Worm (Caenorhabditis elegans): ENCODE results near the gene F53C3.4.

Gene F53C3.4

ce11 chrII:3933640-3934039 lies 32.4 kb downstream of the F53C3.4 start, which contains the start of gene Y14H12B.2:
Gene Y14H12B.2 (minus strand): TSS chrII:3933740.
- TF ChIP-seq nfya-1 (tag; optimal IDR thresholded peaks at IDR 0.05; ENCODE audit: borderline replicate concordance, insufficient read depth): no peak
- TF ChIP-seq F57A8.1 (GFP tag; optimal IDR thresholded peaks at IDR 0.05): no peak
- no peak for TF ChIP-seq B0019.2 (GFP tag; conservative IDR thresholded peaks at IDR 0.05)
- no peak for TF ChIP-seq C17E4.6 (GFP tag; IDR thresholded peaks at IDR 0.05)
- no peak for TF ChIP-seq snpc-1.3 (tag; optimal IDR thresholded peaks at IDR 0.05; ENCODE audit: insufficient read depth)
- TF ChIP-seq ets-4 (GFP tag; optimal IDR thresholded peaks at IDR 0.05): no peak
- no peak for TF ChIP-seq nhr-27 (tag; optimal IDR thresholded peaks at IDR 0.05)
- TF ChIP-seq B0336.3 (GFP tag; IDR thresholded peaks at IDR 0.05): no peak
- no peak for TF ChIP-seq hlh-26 (GFP tag; conservative IDR thresholded peaks at IDR 0.05)
- no peak for TF ChIP-seq hmg-20 (GFP tag; IDR thresholded peaks at IDR 0.05)
- TF ChIP-seq madf-6 (GFP tag; IDR thresholded peaks at IDR 0.05): no peak
- TF ChIP-seq lin-26 (GFP tag; IDR thresholded peaks at IDR 0.05): no peak
- no peak for TF ChIP-seq ztf-25 (GFP tag; IDR thresholded peaks at IDR 0.05)
- no peak for TF ChIP-seq ztf-18 (tag; optimal IDR thresholded peaks at IDR 0.05)
- TF ChIP-seq ztf-28 (GFP tag; IDR thresholded peaks at IDR 0.05): no peak
- TF ChIP-seq K11D2.4 (GFP tag; IDR thresholded peaks at IDR 0.05): no peak
- TF ChIP-seq tbx-9 (tag; optimal IDR thresholded peaks at IDR 0.05; ENCODE audit: borderline replicate concordance): no peak

- TF ChIP-seq lsl-1 (GFP tag; optimal IDR thresholded peaks at IDR 0.05) (peak; percentile 84), efl-1 (GFP tag; optimal IDR thresholded peaks at IDR 0.05) (peak; percentile 17), xnd-1 (tag; optimal IDR thresholded peaks at IDR 0.05) (peak; percentile 74), F33H1.4 (GFP tag; IDR thresholded peaks at IDR 0.05) (peak; percentile 88), egrh-3 (GFP tag; IDR thresholded peaks at IDR 0.05) (no peak), madf-8 (GFP tag; conservative IDR thresholded peaks at IDR 0.05) (peak; percentile 72), madf-6 (GFP tag; IDR thresholded peaks at IDR 0.05) (peak; percentile 82), attf-6 (GFP tag; IDR thresholded peaks at IDR 0.05) (no peak)
Measured at ce11 chrII:3934085-3934484, 32.9 kb downstream of the F53C3.4 start, which contains the start of gene Y14H12B.1. Gene Y14H12B.1 (plus strand): TSS chrII:3934447.

ce11 chrII:3935098-3935497 lies 33.9 kb downstream of the F53C3.4 start:
- TF ChIP-seq madf-6 (GFP tag; IDR thresholded peaks at IDR 0.05) (peak; percentile 51; the same call in 1 of the 2 replicates), ekl-4 (GFP tag; IDR thresholded peaks at IDR 0.05) (0 out of 2 replicates have a peak, but pooled peaks have one; percentile 19), B0336.3 (GFP tag; IDR thresholded peaks at IDR 0.05) (0 out of 2 replicates have a peak, but pooled peaks have one; percentile 27), madf-3 (GFP tag; IDR thresholded peaks at IDR 0.05) (peak; percentile 71; the same call in 1 of the 2 replicates), lin-54 (GFP tag; optimal IDR thresholded peaks at IDR 0.05) (peak; percentile 2), mcd-1 (GFP tag; IDR thresholded peaks at IDR 0.05) (no peak)

- TF ChIP-seq dpl-1 (GFP tag; optimal IDR thresholded peaks at IDR 0.05): peak; percentile 33
- no peak for TF ChIP-seq C06A6.2 (GFP tag; conservative IDR thresholded peaks at IDR 0.05)
- peak; percentile 77 for TF ChIP-seq madf-6 (GFP tag; IDR thresholded peaks at IDR 0.05)
- peak; percentile 62 for TF ChIP-seq xnd-1 (tag; optimal IDR thresholded peaks at IDR 0.05)
- no peak for TF ChIP-seq nhr-120 (GFP tag; IDR thresholded peaks at IDR 0.05)
- TF ChIP-seq lir-1 (GFP tag; conservative IDR thresholded peaks at IDR 0.05): no peak
- TF ChIP-seq lin-35 (GFP tag; optimal IDR thresholded peaks at IDR 0.05): no peak
- no peak for TF ChIP-seq gei-17 (GFP tag; optimal IDR thresholded peaks at IDR 0.05)
- no peak for TF ChIP-seq atf-7 (tag; optimal IDR thresholded peaks at IDR 0.05)
- peak; percentile 31 for TF ChIP-seq snpc-3.4 (tag; optimal IDR thresholded peaks at IDR 0.05)
- TF ChIP-seq D2030.7 (GFP tag; IDR thresholded peaks at IDR 0.05): peak; percentile 49
- TF ChIP-seq F33H1.4 (GFP tag; IDR thresholded peaks at IDR 0.05): peak; percentile 62
- TF ChIP-seq madf-8 (GFP tag; conservative IDR thresholded peaks at IDR 0.05): peak; percentile 82
- no peak for TF ChIP-seq F37B4.10 (GFP tag; IDR thresholded peaks at IDR 0.05)
- peak; percentile 67; the same call in 1 of the 2 replicates for TF ChIP-seq ceh-91 (GFP tag; IDR thresholded peaks at IDR 0.05)
- peak; percentile 26 for TF ChIP-seq him-1 (tag; optimal IDR thresholded peaks at IDR 0.05)
- TF ChIP-seq efl-1 (GFP tag; optimal IDR thresholded peaks at IDR 0.05): peak; percentile 82
- TF ChIP-seq ztf-3 (GFP tag; optimal IDR thresholded peaks at IDR 0.05): no peak
- peak; percentile 33 for TF ChIP-seq hrde-1 (tag; optimal IDR thresholded peaks at IDR 0.05; ENCODE audit: borderline replicate concordance)
- peak; percentile 69; the same call in 1 of the 2 replicates for TF ChIP-seq hsf-1 (GFP tag; IDR thresholded peaks at IDR 0.05)
- TF ChIP-seq lsl-1 (GFP tag; optimal IDR thresholded peaks at IDR 0.05): peak; percentile 46
Measured at ce11 chrII:3935990-3936389, 34.8 kb downstream of the F53C3.4 start.

All from whole organism, young adult.